Fruit fly (Drosophila melanogaster) whole organism, adult: ENCODE data around the gene Hipk.

Source experiments
- CG7101 ChIP-seq: fragments of 200-800 bp; sonication (Bioruptor generic); optimal IDR thresholded peaks from 2 replicates; lab custom pipeline; 2018; ENCODE audit warnings: missing biosample characterization, mild to moderate bottlenecking, missing genetic modification characterization, moderate library complexity
- Crg-1 ChIP-seq: fragments of 200-800 bp; sonication (Bioruptor generic); optimal IDR thresholded peaks from 2 replicates; lab custom pipeline; 2016; ENCODE audit warnings: missing biosample characterization, missing genetic modification characterization
- kay ChIP-seq: fragments of 200-800 bp; sonication (Bioruptor generic); peaks from one replicate; lab custom pipeline; 2016; ENCODE audit warnings: missing biosample characterization, missing genetic modification characterization, borderline replicate concordance

- TF ChIP-seq CG7101 (tag; lab: Kevin White, UChicago) (peak; percentile 74), kay (no peak), Crg-1 (GFP tag; lab: Kevin White, UChicago) (no peak)
Measured at dm6 chr3L:546819-547441, 4.1 kb downstream of the Hipk start.
